Worm (Caenorhabditis elegans) whole organism, L3 larva: Measurements from ENCODE around the gene fbxc-27.

ENCODE experiments used
- R02D3.7 ChIP-seq: fragments of 150-350 bp; optimal IDR thresholded peaks from 2 replicates; lab custom pipeline; 2014; ENCODE audit warnings: missing biosample characterization, missing genetic modification characterization
- ZK546.5 ChIP-seq: sonication (generic microtip); optimal IDR thresholded peaks from 2 replicates; lab custom pipeline; 2017; ENCODE audit warnings: missing biosample characterization, missing genetic modification characterization
- aly-2 ChIP-seq: fragments of 150-350 bp; optimal IDR thresholded peaks from 2 replicates; lab custom pipeline; 2014; ENCODE audit warnings: missing biosample characterization, missing genetic modification characterization
- ama-1 ChIP-seq: fragments of 150-350 bp; optimal IDR thresholded peaks from 2 replicates; lab custom pipeline; 2018
- ceh-16 ChIP-seq: sonication (generic microtip); optimal IDR thresholded peaks from 2 replicates; lab custom pipeline; 2017; ENCODE audit warnings: missing biosample characterization, missing genetic modification characterization
- ceh-28 ChIP-seq: fragments of 150-350 bp; optimal IDR thresholded peaks from 2 replicates; lab custom pipeline; 2014; ENCODE audit warnings: missing biosample characterization, missing genetic modification reagents, missing genetic modification characterization
- ceh-82 ChIP-seq: fragments of 150-350 bp; optimal IDR thresholded peaks from 2 replicates; lab custom pipeline; 2014; ENCODE audit warnings: missing biosample characterization, missing genetic modification characterization
- ceh-9 ChIP-seq: sonication (generic microtip); optimal IDR thresholded peaks from 2 replicates; lab custom pipeline; 2018; ENCODE audit warnings: missing biosample characterization, missing genetic modification characterization
- daf-12 ChIP-seq: fragments of 150-350 bp; optimal IDR thresholded peaks from 2 replicates; lab custom pipeline; 2014; ENCODE audit warnings: missing biosample characterization, missing genetic modification reagents, missing genetic modification characterization
- egl-27 ChIP-seq: sonication (generic microtip); optimal IDR thresholded peaks from 4 replicates; lab custom pipeline; 2017; ENCODE audit warnings: missing biosample characterization, missing genetic modification reagents, missing genetic modification characterization
- egl-5 ChIP-seq: fragments of 150-350 bp; optimal IDR thresholded peaks from 2 replicates; lab custom pipeline; 2017; ENCODE audit warnings: missing biosample characterization, missing genetic modification reagents, missing genetic modification characterization, inconsistent platforms
- elt-1 ChIP-seq: fragments of 150-350 bp; optimal IDR thresholded peaks from 2 replicates; lab custom pipeline; 2014; ENCODE audit warnings: missing biosample characterization, missing genetic modification characterization
- elt-2 ChIP-seq: sonication (generic microtip); optimal IDR thresholded peaks from 2 replicates; lab custom pipeline; 2016; ENCODE audit warnings: missing genetic modification reagents, mild to moderate bottlenecking, missing genetic modification characterization, missing compliant biosample characterization
- elt-3 ChIP-seq, 3 experiments: fragments of 150-350 bp in 1 of 3; sonication (generic microtip) in 2 of 3; optimal IDR thresholded peaks; 2 replicates in 2 of 3; 4 replicates in 1 of 3; lab custom pipeline; 2014 to 2017; ENCODE audit warnings: missing biosample characterization in 3 of 3, missing genetic modification characterization in 3 of 3
- eor-1 ChIP-seq, 2 experiments: fragments of 150-350 bp; optimal IDR thresholded peaks; 2 replicates each; lab custom pipeline; 2014 to 2018; ENCODE audit warnings: missing biosample characterization in 2 of 2, missing genetic modification characterization in 2 of 2
- fkh-10 ChIP-seq: sonication (generic microtip); optimal IDR thresholded peaks from 2 replicates; lab custom pipeline; 2017; ENCODE audit warnings: missing biosample characterization, missing genetic modification reagents, missing genetic modification characterization
- fkh-2 ChIP-seq: fragments of 150-350 bp; optimal IDR thresholded peaks from 2 replicates; lab custom pipeline; 2014; ENCODE audit warnings: missing biosample characterization, missing genetic modification reagents, missing genetic modification characterization
- fos-1 ChIP-seq: fragments of 150-350 bp; optimal IDR thresholded peaks from 2 replicates; lab custom pipeline; 2014; ENCODE audit warnings: missing biosample characterization, missing genetic modification characterization
- hmg-11 ChIP-seq: sonication (generic microtip); optimal IDR thresholded peaks from 2 replicates; lab custom pipeline; 2016; ENCODE audit warnings: missing genetic modification characterization, missing compliant biosample characterization
- jun-1 ChIP-seq: fragments of 150-350 bp; optimal IDR thresholded peaks from 2 replicates; lab custom pipeline; 2014; ENCODE audit warnings: missing biosample characterization, missing genetic modification reagents, missing genetic modification characterization
- lin-15B ChIP-seq: fragments of 150-350 bp; optimal IDR thresholded peaks from 2 replicates; lab custom pipeline; 2014; ENCODE audit warnings: missing biosample characterization, missing genetic modification characterization
- lin-39 ChIP-seq: fragments of 150-350 bp; optimal IDR thresholded peaks from 2 replicates; lab custom pipeline; 2018; ENCODE audit warnings: missing biosample characterization, missing genetic modification reagents, missing genetic modification characterization
- lsy-12 ChIP-seq: sonication (generic microtip); optimal IDR thresholded peaks from 2 replicates; lab custom pipeline; 2016; ENCODE audit warnings: mild to moderate bottlenecking, missing genetic modification characterization, missing compliant biosample characterization
- mdl-1 ChIP-seq: fragments of 150-350 bp; optimal IDR thresholded peaks from 2 replicates; lab custom pipeline; 2014; ENCODE audit warnings: missing biosample characterization, missing genetic modification characterization
- mml-1 ChIP-seq: fragments of 150-350 bp; sonication (generic microtip); optimal IDR thresholded peaks from 3 replicates; lab custom pipeline; 2014; ENCODE audit warnings: missing biosample characterization, missing genetic modification characterization
- nfya-1 ChIP-seq: sonication (generic microtip); optimal IDR thresholded peaks from 2 replicates; lab custom pipeline; 2017; ENCODE audit warnings: missing genetic modification characterization, mild to moderate bottlenecking, missing compliant biosample characterization, antibody characterized with exemption, moderate library complexity; ENCODE audit not compliant: insufficient read depth
- nhr-11 ChIP-seq: fragments of 150-350 bp; optimal IDR thresholded peaks from 2 replicates; lab custom pipeline; 2014; ENCODE audit warnings: missing biosample characterization, missing genetic modification characterization
- nhr-12 ChIP-seq: fragments of 150-350 bp; optimal IDR thresholded peaks from 2 replicates; lab custom pipeline; 2014; ENCODE audit warnings: missing biosample characterization, missing genetic modification characterization
- nhr-23 ChIP-seq: fragments of 150-350 bp; optimal IDR thresholded peaks from 2 replicates; lab custom pipeline; 2014; ENCODE audit warnings: missing biosample characterization, missing genetic modification reagents, missing genetic modification characterization
- nhr-25 ChIP-seq: sonication (generic microtip); optimal IDR thresholded peaks from 2 replicates; lab custom pipeline; 2017; ENCODE audit warnings: missing biosample characterization, missing genetic modification characterization
- nhr-28 ChIP-seq: fragments of 150-350 bp; optimal IDR thresholded peaks from 2 replicates; lab custom pipeline; 2014; ENCODE audit warnings: missing biosample characterization, missing genetic modification characterization
- nhr-43 ChIP-seq: sonication (generic microtip); optimal IDR thresholded peaks from 2 replicates; lab custom pipeline; 2016; ENCODE audit warnings: mild to moderate bottlenecking, missing genetic modification characterization, missing compliant biosample characterization; ENCODE audit not compliant: poor library complexity, severe bottlenecking
- nhr-67 ChIP-seq: fragments of 150-350 bp; optimal IDR thresholded peaks from 2 replicates; lab custom pipeline; 2014; ENCODE audit warnings: missing biosample characterization, missing genetic modification characterization
- nhr-76 ChIP-seq: fragments of 150-350 bp; sonication (generic microtip); optimal IDR thresholded peaks from 5 replicates; lab custom pipeline; 2014; ENCODE audit warnings: missing biosample characterization, missing genetic modification characterization
- nhr-77 ChIP-seq: fragments of 150-350 bp; optimal IDR thresholded peaks from 2 replicates; lab custom pipeline; 2014; ENCODE audit warnings: missing biosample characterization, missing genetic modification characterization
- pha-4 ChIP-seq: fragments of 150-350 bp; optimal IDR thresholded peaks from 2 replicates; lab custom pipeline; 2014; ENCODE audit warnings: missing biosample characterization, missing genetic modification reagents, missing genetic modification characterization
- pqm-1 ChIP-seq: fragments of 150-350 bp; optimal IDR thresholded peaks from 2 replicates; lab custom pipeline; 2017; ENCODE audit warnings: missing biosample characterization, missing genetic modification characterization, inconsistent platforms
- sea-2 ChIP-seq: fragments of 150-350 bp; sonication (generic microtip); optimal IDR thresholded peaks from 4 replicates; lab custom pipeline; 2014; ENCODE audit warnings: missing biosample characterization, missing genetic modification reagents, missing genetic modification characterization
- skn-1 ChIP-seq: fragments of 150-350 bp; optimal IDR thresholded peaks from 2 replicates; lab custom pipeline; 2014; ENCODE audit warnings: missing biosample characterization, missing genetic modification characterization
- snpc-4 ChIP-seq: fragments of 150-350 bp; optimal IDR thresholded peaks from 2 replicates; lab custom pipeline; 2014; ENCODE audit warnings: missing biosample characterization, missing genetic modification characterization
- tbx-2 ChIP-seq: sonication (generic microtip); optimal IDR thresholded peaks from 2 replicates; lab custom pipeline; 2016; ENCODE audit warnings: mild to moderate bottlenecking, missing genetic modification characterization, missing compliant biosample characterization
- unc-39 ChIP-seq: sonication (generic microtip); optimal IDR thresholded peaks from 4 replicates; lab custom pipeline; 2017; ENCODE audit warnings: missing biosample characterization, missing genetic modification characterization
- unc-62 ChIP-seq: fragments of 150-350 bp; sonication (generic microtip); optimal IDR thresholded peaks from 4 replicates; lab custom pipeline; 2014; ENCODE audit warnings: missing biosample characterization, missing genetic modification reagents, missing genetic modification characterization
- zag-1 ChIP-seq: fragments of 150-350 bp; optimal IDR thresholded peaks from 2 replicates; lab custom pipeline; 2014; ENCODE audit warnings: missing biosample characterization, missing genetic modification characterization
- ztf-11 ChIP-seq: fragments of 150-350 bp; optimal IDR thresholded peaks from 2 replicates; lab custom pipeline; 2014; ENCODE audit warnings: missing biosample characterization, missing genetic modification characterization
- ztf-4 ChIP-seq: fragments of 150-350 bp; optimal IDR thresholded peaks from 2 replicates; lab custom pipeline; 2014; ENCODE audit warnings: missing biosample characterization, missing genetic modification characterization

Gene fbxc-27

ce11 chrII:872993-873787, 36.4 kb upstream of the fbxc-27 start, which contains the start of gene alg-2:
alg-2 (plus strand) TSS chrII:873212.
- no peak for TF ChIP-seq fos-1
- TF ChIP-seq nhr-43 (tag; lab: Kevin White, UChicago): no peak
- TF ChIP-seq unc-62 (GFP tag; lab: Kevin White, UChicago): no peak
- no peak for TF ChIP-seq hmg-11 (tag; lab: Kevin White, UChicago)
- TF ChIP-seq snpc-4: peak; percentile 73
- TF ChIP-seq ztf-4 (tag; lab: Kevin White, UChicago): no peak
- TF ChIP-seq zag-1 (tag; lab: Kevin White, UChicago): no peak
- no peak for TF ChIP-seq mdl-1 (tag; lab: Kevin White, UChicago)
- peak; percentile 44 for TF ChIP-seq pha-4
- peak; percentile 6 for TF ChIP-seq elt-1
- no peak for TF ChIP-seq eor-1 (tag; optimal IDR thresholded peaks at IDR 0.05; lab: Kevin White, UChicago)
- no peak for TF ChIP-seq egl-27 (tag; lab: Kevin White, UChicago)
- no peak for TF ChIP-seq nhr-12
- no peak for TF ChIP-seq ama-1 (lab: Kevin White, UChicago)
- TF ChIP-seq ztf-11 (tag; lab: Kevin White, UChicago): no peak
- no peak for TF ChIP-seq aly-2 (tag; lab: Kevin White, UChicago)
- TF ChIP-seq ceh-16 (tag; lab: Kevin White, UChicago): no peak
- no peak for TF ChIP-seq ceh-82 (tag; lab: Kevin White, UChicago)
- no peak for TF ChIP-seq egl-5 (tag; lab: Kevin White, UChicago)
- peak; percentile 54 for TF ChIP-seq lin-15B (tag; lab: Kevin White, UChicago)
- no peak for TF ChIP-seq lsy-12 (tag; lab: Kevin White, UChicago)
- TF ChIP-seq pqm-1: peak; percentile 10
- TF ChIP-seq jun-1 (tag; lab: Kevin White, UChicago): no peak
- no peak for TF ChIP-seq nhr-28 (tag; lab: Kevin White, UChicago)
- no peak for TF ChIP-seq nhr-11
- TF ChIP-seq tbx-2 (tag; lab: Kevin White, UChicago): no peak
- TF ChIP-seq daf-12: no peak
- TF ChIP-seq nhr-67 (tag; lab: Kevin White, UChicago): no peak
- peak; percentile 4 for TF ChIP-seq lin-39 (tag; lab: Kevin White, UChicago)
- TF ChIP-seq skn-1 (tag; lab: Kevin White, UChicago): no peak
- TF ChIP-seq ceh-28 (tag; lab: Kevin White, UChicago): no peak
- TF ChIP-seq sea-2 (GFP tag; lab: Kevin White, UChicago): no peak
- no peak for TF ChIP-seq ZK546.5 (tag; lab: Kevin White, UChicago)
- no peak for TF ChIP-seq elt-3 (tag; optimal IDR thresholded peaks at IDR 0.05; lab: Kevin White, UChicago)
- no peak for TF ChIP-seq fkh-10
- no peak for TF ChIP-seq fkh-2 (tag; lab: Kevin White, UChicago)
- no peak for TF ChIP-seq nhr-76
- TF ChIP-seq nhr-23 (tag; lab: Kevin White, UChicago): no peak
- no peak for TF ChIP-seq R02D3.7 (tag; lab: Kevin White, UChicago)
- TF ChIP-seq mml-1 (tag; lab: Kevin White, UChicago): no peak
- no peak for TF ChIP-seq nhr-25
- no peak for TF ChIP-seq ceh-9 (tag; lab: Kevin White, UChicago)
- no peak for TF ChIP-seq unc-39 (tag; lab: Kevin White, UChicago)
- TF ChIP-seq nhr-77: no peak
- TF ChIP-seq elt-2 (tag; lab: Kevin White, UChicago): peak; percentile 31

ce11 chrII:875739-876138, 33.8 kb upstream of the fbxc-27 start:
- no peak for TF ChIP-seq nfya-1 (tag; lab: Kevin White, UChicago)
- no peak for TF ChIP-seq ceh-9 (tag; lab: Kevin White, UChicago)
- TF ChIP-seq ceh-28 (tag; lab: Kevin White, UChicago): no peak
- TF ChIP-seq mdl-1 (tag; lab: Kevin White, UChicago): no peak
- TF ChIP-seq nhr-43 (tag; lab: Kevin White, UChicago): no peak
- no peak for TF ChIP-seq eor-1 (tag; optimal IDR thresholded peaks at IDR 0.05; lab: Kevin White, UChicago)
- no peak for TF ChIP-seq nhr-11
- TF ChIP-seq lsy-12 (tag; lab: Kevin White, UChicago): no peak
- TF ChIP-seq nhr-25: no peak
- TF ChIP-seq tbx-2 (tag; lab: Kevin White, UChicago): no peak
- TF ChIP-seq unc-39 (tag; lab: Kevin White, UChicago): no peak
- TF ChIP-seq nhr-12: no peak
- TF ChIP-seq ZK546.5 (tag; lab: Kevin White, UChicago): no peak
- no peak for TF ChIP-seq ama-1 (lab: Kevin White, UChicago)
- no peak for TF ChIP-seq ztf-11 (tag; lab: Kevin White, UChicago)
- no peak for TF ChIP-seq mml-1 (tag; lab: Kevin White, UChicago)
